Fruit fly (Drosophila melanogaster) whole organism, embryonic: ENCODE data around the gene CG11811.

Experiments
- CG10209 ChIP-seq: fragments of 200-800 bp; sonication (Bioruptor generic); optimal IDR thresholded peaks from 3 replicates; lab custom pipeline; 2017; ENCODE audit warnings: missing biosample characterization, mild to moderate bottlenecking, missing genetic modification characterization, missing genetic modification reagents
- CG11560 ChIP-seq: fragments of 200-800 bp; sonication (Bioruptor generic); IDR thresholded peaks from 3 replicates; pipeline ENCODE4 v1.3.6; 2022; ENCODE audit warnings: missing biosample characterization, missing genetic modification characterization
- CG2129 ChIP-seq: fragments of 200-800 bp; sonication (Bioruptor generic); IDR thresholded peaks from 2 replicates; pipeline ENCODE4 v1.3.6; 2022; ENCODE audit warnings: missing biosample characterization, missing genetic modification characterization; ENCODE audit not compliant: partially characterized antibody
- Nf-YC ChIP-seq: fragments of 200-800 bp; optimal IDR thresholded peaks from 3 replicates; lab custom pipeline; 2019; ENCODE audit warnings: missing biosample characterization, mild to moderate bottlenecking, missing genetic modification characterization, moderate library complexity
- nerfin-2 ChIP-seq: fragments of 200-800 bp; sonication (Bioruptor generic); IDR thresholded peaks from 2 replicates; pipeline ENCODE4 v1.3.6; 2022; ENCODE audit warnings: missing biosample characterization, missing genetic modification characterization; ENCODE audit not compliant: partially characterized antibody
- sens-2 ChIP-seq: fragments of 200-800 bp; sonication (Bioruptor generic); IDR thresholded peaks from 2 replicates; pipeline ENCODE4 v1.3.6; 2022; ENCODE audit warnings: missing biosample characterization, missing genetic modification characterization

dm6 chr3L:10659993-10660743 lies 30.7 kb upstream of the CG11811 start:
- TF ChIP-seq sens-2 (GFP tag; lab: Robert Waterston, UW) (no peak), Nf-YC (tag; lab: Kevin White, UChicago) (no peak), CG11560 (no peak), nerfin-2 (GFP tag; lab: Robert Waterston, UW) (no peak), CG2129 (GFP tag; lab: Robert Waterston, UW) (no peak), CG10209 (GFP tag; lab: Kevin White, UChicago) (no peak)
